Fruit fly (Drosophila melanogaster) whole organism, embryonic: ENCODE results near the gene CG42554.
A peak's percentile ranks its signal among the peaks of the same experiment; 100 is the strongest.

ENCODE experiments used
- Atf3 ChIP-seq: fragments of 200-800 bp; sonication (Bioruptor generic); optimal IDR thresholded peaks from 3 replicates; lab custom pipeline; 2016; ENCODE audit warnings: missing biosample characterization, missing genetic modification characterization
- B-H2 ChIP-seq: fragments of 200-800 bp; sonication (Bioruptor generic); optimal IDR thresholded peaks from 2 replicates; lab custom pipeline; 2018; ENCODE audit warnings: missing biosample characterization, mild to moderate bottlenecking, missing genetic modification characterization
- CG10462 ChIP-seq: fragments of 200-800 bp; sonication (Bioruptor generic); optimal IDR thresholded peaks from 2 replicates; lab custom pipeline; 2016; ENCODE audit warnings: missing biosample characterization, missing genetic modification characterization
- CG10565 ChIP-seq: fragments of 200-800 bp; sonication (Bioruptor generic); optimal IDR thresholded peaks from 3 replicates; lab custom pipeline; 2016; ENCODE audit warnings: missing biosample characterization, mild to moderate bottlenecking, missing genetic modification characterization
- CG11093 ChIP-seq: fragments of 200-800 bp; sonication (Bioruptor generic); IDR thresholded peaks from 3 replicates; pipeline ENCODE4 v1.3.6; 2022; ENCODE audit warnings: missing biosample characterization, missing genetic modification characterization
- CG11504 ChIP-seq: fragments of 200-800 bp; sonication (Bioruptor generic); optimal IDR thresholded peaks from 3 replicates; lab custom pipeline; 2019; ENCODE audit warnings: missing biosample characterization, mild to moderate bottlenecking, missing genetic modification characterization, moderate library complexity
- CG12236 ChIP-seq: fragments of 200-800 bp; sonication (Bioruptor generic); optimal IDR thresholded peaks from 2 replicates; lab custom pipeline; 2016; ENCODE audit warnings: missing biosample characterization, missing genetic modification characterization
- CG13775 ChIP-seq: fragments of 200-800 bp; sonication (Bioruptor generic); optimal IDR thresholded peaks from 3 replicates; lab custom pipeline; 2017; ENCODE audit warnings: missing biosample characterization, mild to moderate bottlenecking, missing genetic modification characterization
- CG15601 ChIP-seq: fragments of 200-800 bp; sonication (Bioruptor generic); optimal IDR thresholded peaks from 3 replicates; lab custom pipeline; 2019; ENCODE audit warnings: missing biosample characterization, mild to moderate bottlenecking, missing genetic modification characterization, moderate library complexity
- CG1602 ChIP-seq: fragments of 200-800 bp; sonication (Bioruptor generic); optimal IDR thresholded peaks from 3 replicates; lab custom pipeline; 2016; ENCODE audit warnings: missing biosample characterization, missing genetic modification characterization
- CG2199 ChIP-seq: fragments of 200-800 bp; sonication (Bioruptor generic); IDR thresholded peaks from 3 replicates; pipeline ENCODE4 v1.3.6; 2022; ENCODE audit warnings: missing biosample characterization, missing genetic modification characterization
- CG2712 ChIP-seq: fragments of 200-800 bp; optimal IDR thresholded peaks from 3 replicates; lab custom pipeline; 2019; ENCODE audit warnings: missing biosample characterization, mild to moderate bottlenecking, missing genetic modification characterization, moderate library complexity
- CG31224 ChIP-seq: fragments of 200-800 bp; sonication (Bioruptor generic); IDR thresholded peaks from 2 replicates; pipeline ENCODE4 v1.3.6; 2022; ENCODE audit warnings: missing biosample characterization, missing genetic modification characterization
- CG3163 ChIP-seq: fragments of 200-800 bp; sonication (Bioruptor generic); optimal IDR thresholded peaks from 3 replicates; lab custom pipeline; 2016; ENCODE audit warnings: missing biosample characterization, missing genetic modification characterization
- CG3281 ChIP-seq: fragments of 200-800 bp; sonication (Bioruptor generic); optimal IDR thresholded peaks from 3 replicates; lab custom pipeline; 2017; ENCODE audit warnings: missing biosample characterization, mild to moderate bottlenecking, missing genetic modification characterization
- CG33213 ChIP-seq: fragments of 200-800 bp; sonication (Bioruptor generic); optimal IDR thresholded peaks from 3 replicates; lab custom pipeline; 2016; ENCODE audit warnings: missing biosample characterization, missing genetic modification characterization
- CG3838 ChIP-seq: fragments of 200-800 bp; sonication (Bioruptor generic); optimal IDR thresholded peaks from 3 replicates; lab custom pipeline; 2016; ENCODE audit warnings: missing biosample characterization, missing genetic modification characterization
- CG42726 ChIP-seq: fragments of 200-800 bp; sonication (Bioruptor generic); IDR thresholded peaks from 2 replicates; pipeline ENCODE4 v1.3.6; 2022; ENCODE audit warnings: missing biosample characterization, missing genetic modification characterization; ENCODE audit not compliant: partially characterized antibody
- CG4617 ChIP-seq: fragments of 200-800 bp; sonication (Bioruptor generic); optimal IDR thresholded peaks from 3 replicates; lab custom pipeline; 2016; ENCODE audit warnings: missing biosample characterization, missing genetic modification characterization, borderline replicate concordance
- CG4730 ChIP-seq: fragments of 200-800 bp; sonication (Bioruptor generic); IDR thresholded peaks from 2 replicates; pipeline ENCODE4 v1.3.6; 2022; ENCODE audit warnings: missing biosample characterization, missing genetic modification characterization
- CG8281 ChIP-seq: fragments of 200-800 bp; sonication (Bioruptor generic); optimal IDR thresholded peaks from 2 replicates; lab custom pipeline; 2018; ENCODE audit warnings: missing biosample characterization, mild to moderate bottlenecking, missing genetic modification characterization, moderate library complexity
- CG8765 ChIP-seq: fragments of 200-800 bp; sonication (Bioruptor generic); IDR thresholded peaks from 2 replicates; pipeline ENCODE4 v1.3.6; 2022; ENCODE audit warnings: missing biosample characterization, missing genetic modification characterization
- CG9215 ChIP-seq: fragments of 200-800 bp; sonication (Bioruptor generic); IDR thresholded peaks from 2 replicates; pipeline ENCODE4 v1.3.6; 2022; ENCODE audit warnings: missing biosample characterization, missing genetic modification characterization
- CG9609 ChIP-seq: fragments of 200-800 bp; sonication (Bioruptor generic); optimal IDR thresholded peaks from 3 replicates; lab custom pipeline; 2016; ENCODE audit warnings: missing biosample characterization, missing genetic modification characterization
- CG9797 ChIP-seq: fragments of 200-800 bp; sonication (Bioruptor generic); optimal IDR thresholded peaks from 3 replicates; lab custom pipeline; 2018; ENCODE audit warnings: missing biosample characterization, mild to moderate bottlenecking, missing genetic modification characterization
- CHES-1-like ChIP-seq: fragments of 200-800 bp; sonication (Bioruptor generic); optimal IDR thresholded peaks from 2 replicates; lab custom pipeline; 2016; ENCODE audit warnings: missing biosample characterization, missing genetic modification characterization
- Chrac-16 ChIP-seq: fragments of 200-800 bp; sonication (Bioruptor generic); optimal IDR thresholded peaks from 3 replicates; lab custom pipeline; 2016; ENCODE audit warnings: missing biosample characterization, missing genetic modification characterization
- HLH3B ChIP-seq: fragments of 200-800 bp; sonication (Bioruptor generic); IDR thresholded peaks from 2 replicates; pipeline ENCODE4 v1.3.6; 2022; ENCODE audit warnings: missing biosample characterization, missing genetic modification characterization
- Hr51 ChIP-seq, 2 experiments: fragments of 200-800 bp; sonication (Bioruptor generic); optimal IDR thresholded peaks; 2 replicates in 1 of 2; 3 replicates in 1 of 2; lab custom pipeline; 2016 to 2018; ENCODE audit warnings: missing biosample characterization in 2 of 2, missing genetic modification characterization in 2 of 2, mild to moderate bottlenecking in 1 of 2, moderate library complexity in 1 of 2
- Mad ChIP-seq: fragments of 200-800 bp; sonication (Bioruptor generic); optimal IDR thresholded peaks from 2 replicates; lab custom pipeline; 2016; ENCODE audit warnings: missing biosample characterization, missing genetic modification characterization
- Sry-δ ChIP-seq: fragments of 200-800 bp; sonication (Bioruptor generic); optimal IDR thresholded peaks from 2 replicates; lab custom pipeline; 2016; ENCODE audit warnings: missing biosample characterization, missing genetic modification characterization
- Trl ChIP-seq, 3 experiments: fragments of >200 bp in 2 of 3; fragments of 200-800 bp in 1 of 3; sonication (Bioruptor generic) in 1 of 3; optimal IDR thresholded peaks; 2 replicates in 1 of 3; 3 replicates in 2 of 3; lab custom pipeline; 2016 to 2017; ENCODE audit warnings: missing biosample characterization in 1 of 3, missing genetic modification characterization in 1 of 3
- Vsx1 ChIP-seq: fragments of 200-800 bp; sonication (Bioruptor generic); optimal IDR thresholded peaks from 2 replicates; lab custom pipeline; 2017; ENCODE audit warnings: missing biosample characterization, mild to moderate bottlenecking, missing genetic modification characterization, missing genetic modification reagents
- bigmax ChIP-seq: fragments of 200-800 bp; sonication (Bioruptor generic); optimal IDR thresholded peaks from 2 replicates; lab custom pipeline; 2018; ENCODE audit warnings: missing biosample characterization, mild to moderate bottlenecking, missing genetic modification characterization
- bsh ChIP-seq, 2 experiments: fragments of 200-800 bp; sonication (Bioruptor generic); optimal IDR thresholded peaks; 2 replicates each; lab custom pipeline; 2017 to 2018; ENCODE audit warnings: mild to moderate bottlenecking in 2 of 2, missing biosample characterization in 2 of 2, missing genetic modification characterization in 2 of 2, moderate library complexity in 1 of 2
- dmrt11E ChIP-seq: fragments of 200-800 bp; sonication (Bioruptor generic); optimal IDR thresholded peaks from 3 replicates; lab custom pipeline; 2018; ENCODE audit warnings: missing biosample characterization, mild to moderate bottlenecking, missing genetic modification characterization, moderate library complexity
- en ChIP-seq: fragments of 200-800 bp; sonication (Bioruptor generic); optimal IDR thresholded peaks from 2 replicates; lab custom pipeline; 2016; ENCODE audit warnings: missing biosample characterization, missing genetic modification characterization
- ftz-f1 ChIP-seq: fragments of 200-800 bp; sonication (Bioruptor generic); optimal IDR thresholded peaks from 2 replicates; lab custom pipeline; 2016; ENCODE audit warnings: missing biosample characterization, missing genetic modification characterization
- lmd ChIP-seq: fragments of 200-800 bp; sonication (Bioruptor generic); IDR thresholded peaks from 2 replicates; pipeline ENCODE4 v1.3.6; 2022; ENCODE audit warnings: missing biosample characterization, missing genetic modification characterization
- nau ChIP-seq: fragments of 200-800 bp; sonication (Bioruptor generic); optimal IDR thresholded peaks from 3 replicates; lab custom pipeline; 2017; ENCODE audit warnings: missing biosample characterization, mild to moderate bottlenecking, missing genetic modification characterization, missing genetic modification reagents
- nom ChIP-seq: fragments of 200-800 bp; sonication (Bioruptor generic); optimal IDR thresholded peaks from 2 replicates; lab custom pipeline; 2017; ENCODE audit warnings: missing biosample characterization, missing genetic modification characterization, mild to moderate bottlenecking, moderate library complexity, missing genetic modification reagents
- onecut ChIP-seq: fragments of 200-800 bp; sonication (Bioruptor generic); IDR thresholded peaks from 2 replicates; pipeline ENCODE4 v1.3.6; 2022; ENCODE audit warnings: missing biosample characterization, missing genetic modification characterization
- phol ChIP-seq: fragments of 200-800 bp; sonication (Bioruptor generic); optimal IDR thresholded peaks from 3 replicates; lab custom pipeline; 2018; ENCODE audit warnings: missing biosample characterization, mild to moderate bottlenecking, missing genetic modification characterization, moderate library complexity
- pros ChIP-seq: fragments of 200-800 bp; sonication (Bioruptor generic); optimal IDR thresholded peaks from 3 replicates; lab custom pipeline; 2019; ENCODE audit warnings: missing biosample characterization, mild to moderate bottlenecking, missing genetic modification characterization, moderate library complexity
- rib ChIP-seq: fragments of 200-800 bp; sonication (Bioruptor generic); IDR thresholded peaks from 2 replicates; pipeline ENCODE4 v1.3.6; 2022; ENCODE audit warnings: missing biosample characterization, missing genetic modification characterization
- sisA ChIP-seq: fragments of 200-800 bp; sonication (Bioruptor generic); IDR thresholded peaks from 2 replicates; pipeline ENCODE4 v1.3.6; 2022; ENCODE audit warnings: missing biosample characterization, missing genetic modification characterization
- tna ChIP-seq: fragments of 200-800 bp; sonication (Bioruptor generic); IDR thresholded peaks from 2 replicates; pipeline ENCODE4 v1.3.6; 2022; ENCODE audit warnings: missing biosample characterization, missing genetic modification characterization; ENCODE audit not compliant: partially characterized antibody
- tup ChIP-seq: fragments of 200-800 bp; sonication (Bioruptor generic); optimal IDR thresholded peaks from 2 replicates; lab custom pipeline; 2016; ENCODE audit warnings: missing biosample characterization, mild to moderate bottlenecking, missing genetic modification characterization, moderate library complexity
- zfh2 ChIP-seq: fragments of 200-800 bp; sonication (Bioruptor generic); optimal IDR thresholded peaks from 2 replicates; lab custom pipeline; 2016; ENCODE audit warnings: missing biosample characterization, missing genetic modification characterization

CG42554 gene

DNA sequence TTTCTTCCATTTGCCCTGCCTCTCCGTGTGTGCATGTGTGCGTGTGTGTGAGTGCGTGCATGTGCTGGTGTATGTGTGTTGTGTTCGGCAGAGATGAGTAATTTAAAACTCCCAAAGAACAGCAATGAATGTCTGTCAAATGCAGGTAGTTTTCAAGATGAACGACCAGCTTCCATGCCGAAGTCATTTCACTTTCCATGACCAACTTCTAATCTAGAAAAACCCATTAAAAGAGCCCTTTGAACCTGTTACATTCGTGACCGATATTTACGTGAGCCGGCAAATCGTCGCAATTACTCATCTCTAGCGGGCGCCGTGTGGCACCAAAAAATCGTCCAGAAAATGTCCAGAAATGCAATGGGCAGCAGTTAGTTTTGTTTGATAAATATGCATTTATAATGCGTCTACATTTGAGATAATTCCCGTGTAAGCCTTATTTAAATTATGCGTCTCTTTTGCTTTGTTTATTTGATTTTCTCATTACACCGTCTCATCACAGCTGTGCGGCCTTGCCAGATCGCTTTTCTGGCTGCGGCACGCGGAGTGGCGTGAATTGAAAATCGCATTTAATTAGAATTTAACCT is 37.0 kb downstream of the CG42554 start (continued):
- TF ChIP-seq pros (GFP tag; lab: Kevin White, UChicago) (no peak), CG9609 (GFP tag; lab: Kevin White, UChicago) (peak; percentile 50), CG3838 (GFP tag; lab: Kevin White, UChicago) (no peak), CG2712 (tag; lab: Kevin White, UChicago) (peak; percentile 42), Mad (peak; percentile 39), sisA (peak; percentile 40; the same call in 1 of the 2 replicates), CG1602 (GFP tag; lab: Kevin White, UChicago) (peak; percentile 21), HLH3B (no peak), CG12236 (GFP tag; lab: Kevin White, UChicago) (no peak), CG9215 (GFP tag; lab: Robert Waterston, UW) (peak; percentile 56), nau (GFP tag; lab: Kevin White, UChicago) (no peak), CG13775 (peak; percentile 55), Chrac-16 (GFP tag; lab: Kevin White, UChicago) (peak; percentile 42), CG11504 (peak; percentile 41), CG10462 (GFP tag; lab: Kevin White, UChicago) (no peak), CG4617 (GFP tag; lab: Kevin White, UChicago) (peak; percentile 56), CG11093 (GFP tag; lab: Robert Waterston, UW) (0 out of 3 replicates have a peak, but pooled peaks have one; percentile 15), CG33213 (GFP tag; lab: Kevin White, UChicago) (peak; percentile 39), CG4730 (GFP tag; lab: Robert Waterston, UW) (no peak), Atf3 (GFP tag; lab: Kevin White, UChicago) (peak; percentile 13), tna (peak; percentile 56; the same call in 1 of the 2 replicates), phol (tag; lab: Kevin White, UChicago) (peak; percentile 57), lmd (GFP tag; lab: Robert Waterston, UW) (peak; percentile 50; the same call in 1 of the 2 replicates), CG3163 (peak; percentile 24), zfh2 (GFP tag; lab: Kevin White, UChicago) (peak; percentile 62), bsh (GFP tag; optimal IDR thresholded peaks at IDR 0.05; lab: Kevin White, UChicago) (peak in 1 of 2 experiments; percentile 38), nom (GFP tag; lab: Kevin White, UChicago) (no peak), Hr51 (GFP tag; optimal IDR thresholded peaks at IDR 0.05; lab: Kevin White, UChicago) (peak in 1 of 2 experiments; percentile 37), tup (no peak), CG15601 (tag; lab: Kevin White, UChicago) (peak; percentile 8), CG31224 (no peak), Vsx1 (GFP tag; lab: Kevin White, UChicago) (no peak), CG3281 (GFP tag; lab: Kevin White, UChicago) (peak; percentile 6), rib (GFP tag; lab: Robert Waterston, UW) (no peak), CG10565 (GFP tag; lab: Kevin White, UChicago) (no peak), Sry-δ (GFP tag; lab: Kevin White, UChicago) (peak; percentile 96), bigmax (GFP tag; lab: Kevin White, UChicago) (no peak), CG2199 (no peak), onecut (GFP tag; lab: Robert Waterston, UW) (no peak), CG8765 (no peak), CG8281 (tag; lab: Kevin White, UChicago) (no peak), B-H2 (GFP tag; lab: Kevin White, UChicago) (no peak), en (GFP tag; lab: Kevin White, UChicago) (no peak), Trl (optimal IDR thresholded peaks at IDR 0.05; lab: Kevin White, UChicago) (peak in 1 of 2 experiments; percentile 29), Trl (GFP tag; optimal IDR thresholded peaks at IDR 0.05; lab: Kevin White, UChicago) (peak; percentile 46), ftz-f1 (no peak), CG42726 (GFP tag; lab: Robert Waterston, UW) (no peak), CG9797 (GFP tag; lab: Kevin White, UChicago) (no peak), dmrt11E (no peak), CHES-1-like (peak; percentile 80)
